Fruit fly (Drosophila melanogaster) whole organism, adult: Measurements from ENCODE around the gene Alg7.
A peak's percentile ranks its signal among the peaks of the same experiment; 100 is the strongest.

Source experiments
- CG11617 ChIP-seq: fragments of 200-800 bp; sonication (Bioruptor generic); optimal IDR thresholded peaks from 2 replicates; lab custom pipeline; 2017; ENCODE audit warnings: mild to moderate bottlenecking, missing biosample characterization, missing genetic modification reagents, missing genetic modification characterization
- CG12768 ChIP-seq: fragments of 200-800 bp; sonication (Bioruptor generic); optimal IDR thresholded peaks from 2 replicates; lab custom pipeline; 2017; ENCODE audit warnings: missing biosample characterization, missing genetic modification characterization, mild to moderate bottlenecking, moderate library complexity, missing genetic modification reagents
- CG14711 ChIP-seq: fragments of 200-800 bp; sonication (Bioruptor generic); optimal IDR thresholded peaks from 2 replicates; lab custom pipeline; 2018; ENCODE audit warnings: missing biosample characterization, mild to moderate bottlenecking, missing genetic modification characterization, moderate library complexity
- CG1620 ChIP-seq: fragments of 200-800 bp; sonication (Bioruptor generic); optimal IDR thresholded peaks from 2 replicates; lab custom pipeline; 2016; ENCODE audit warnings: missing biosample characterization, missing genetic modification characterization
- CG33017 ChIP-seq: fragments of 200-800 bp; sonication (Bioruptor generic); optimal IDR thresholded peaks from 2 replicates; lab custom pipeline; 2018; ENCODE audit warnings: missing biosample characterization, mild to moderate bottlenecking, missing genetic modification characterization, moderate library complexity
- CG5204 ChIP-seq: fragments of 200-800 bp; sonication (Bioruptor generic); optimal IDR thresholded peaks from 2 replicates; lab custom pipeline; 2016; ENCODE audit warnings: missing biosample characterization, missing genetic modification characterization
- CG7045 ChIP-seq: fragments of 200-800 bp; sonication (Bioruptor generic); optimal IDR thresholded peaks from 2 replicates; lab custom pipeline; 2017; ENCODE audit warnings: missing biosample characterization, mild to moderate bottlenecking, missing genetic modification characterization
- CG7101 ChIP-seq: fragments of 200-800 bp; sonication (Bioruptor generic); optimal IDR thresholded peaks from 2 replicates; lab custom pipeline; 2018; ENCODE audit warnings: missing biosample characterization, mild to moderate bottlenecking, missing genetic modification characterization, moderate library complexity
- Clk ChIP-seq: fragments of 200-800 bp; sonication (Bioruptor generic); optimal IDR thresholded peaks from 2 replicates; lab custom pipeline; 2017; ENCODE audit warnings: missing biosample characterization, missing genetic modification characterization
- Crg-1 ChIP-seq: fragments of 200-800 bp; sonication (Bioruptor generic); optimal IDR thresholded peaks from 2 replicates; lab custom pipeline; 2016; ENCODE audit warnings: missing biosample characterization, missing genetic modification characterization
- Hr96 ChIP-seq: fragments of 200-800 bp; sonication (Bioruptor generic); optimal IDR thresholded peaks from 2 replicates; lab custom pipeline; 2016; ENCODE audit warnings: missing biosample characterization, missing genetic modification characterization
- Mnt ChIP-seq: fragments of 200-800 bp; sonication (Bioruptor generic); optimal IDR thresholded peaks from 2 replicates; lab custom pipeline; 2016; ENCODE audit warnings: missing biosample characterization, mild to moderate bottlenecking, missing genetic modification characterization
- bab1 ChIP-seq: fragments of 200-800 bp; sonication (Bioruptor generic); optimal IDR thresholded peaks from 3 replicates; lab custom pipeline; 2019; ENCODE audit warnings: missing biosample characterization, mild to moderate bottlenecking, missing genetic modification characterization, moderate library complexity
- cic ChIP-seq: fragments of 200-800 bp; sonication (Bioruptor generic); optimal IDR thresholded peaks from 2 replicates; lab custom pipeline; 2017; ENCODE audit warnings: missing biosample characterization, mild to moderate bottlenecking, missing genetic modification characterization, moderate library complexity
- cnc ChIP-seq, 2 experiments: fragments of >200 bp; optimal IDR thresholded peaks; 2 replicates each; lab custom pipeline; 2017
- kay ChIP-seq: fragments of 200-800 bp; sonication (Bioruptor generic); peaks from one replicate; lab custom pipeline; 2016; ENCODE audit warnings: missing biosample characterization, missing genetic modification characterization, borderline replicate concordance
- ovo ChIP-seq: fragments of 200-800 bp; sonication (Bioruptor generic); optimal IDR thresholded peaks from 2 replicates; lab custom pipeline; 2016; ENCODE audit warnings: missing biosample characterization, missing genetic modification characterization
- pad ChIP-seq: fragments of 200-800 bp; sonication (Bioruptor generic); optimal IDR thresholded peaks from 3 replicates; lab custom pipeline; 2017; ENCODE audit warnings: missing biosample characterization, missing genetic modification characterization, mild to moderate bottlenecking, moderate library complexity, missing genetic modification reagents
- tj ChIP-seq: fragments of 200-800 bp; sonication (Bioruptor generic); optimal IDR thresholded peaks from 3 replicates; lab custom pipeline; 2017; ENCODE audit warnings: missing biosample characterization, mild to moderate bottlenecking, missing genetic modification characterization, moderate library complexity
- toe ChIP-seq: fragments of 200-800 bp; sonication (Bioruptor generic); optimal IDR thresholded peaks from 2 replicates; lab custom pipeline; 2016; ENCODE audit warnings: missing biosample characterization, missing genetic modification characterization

Gene Alg7

DNA sequence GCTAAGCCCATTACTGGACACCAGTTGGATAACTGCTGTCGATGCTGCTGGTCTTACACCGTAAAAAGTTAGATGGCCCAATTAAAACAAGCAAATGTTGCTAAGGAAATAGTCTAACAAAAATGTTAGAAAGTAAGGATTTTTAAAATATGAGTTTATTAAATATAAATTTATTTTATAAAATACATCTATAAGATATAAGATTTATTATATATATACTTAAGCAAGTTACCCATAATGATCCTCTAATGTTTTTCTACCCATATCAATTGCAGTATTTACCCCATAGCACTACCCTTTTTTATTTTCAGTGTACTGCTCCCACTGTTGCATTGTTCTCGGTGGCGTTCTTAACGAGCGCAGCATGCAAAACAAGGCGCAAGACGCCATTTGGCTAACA lies 32.8 kb upstream of the Alg7 start:
- no peak for TF ChIP-seq tj (GFP tag; lab: Kevin White, UChicago)
- no peak for TF ChIP-seq CG12768 (GFP tag; lab: Kevin White, UChicago)
- TF ChIP-seq Hr96 (GFP tag; lab: Kevin White, UChicago), result no peak
- TF ChIP-seq CG7101 (tag; lab: Kevin White, UChicago), result no peak
- no peak for TF ChIP-seq Clk (GFP tag; lab: Kevin White, UChicago)
- TF ChIP-seq pad (GFP tag; lab: Kevin White, UChicago), result no peak
- TF ChIP-seq CG33017 (tag; lab: Kevin White, UChicago), result no peak
- no peak for TF ChIP-seq CG11617 (GFP tag; lab: Kevin White, UChicago)
- no peak for TF ChIP-seq bab1 (GFP tag; lab: Kevin White, UChicago)
- TF ChIP-seq CG14711 (tag; lab: Kevin White, UChicago), result no peak

DNA sequence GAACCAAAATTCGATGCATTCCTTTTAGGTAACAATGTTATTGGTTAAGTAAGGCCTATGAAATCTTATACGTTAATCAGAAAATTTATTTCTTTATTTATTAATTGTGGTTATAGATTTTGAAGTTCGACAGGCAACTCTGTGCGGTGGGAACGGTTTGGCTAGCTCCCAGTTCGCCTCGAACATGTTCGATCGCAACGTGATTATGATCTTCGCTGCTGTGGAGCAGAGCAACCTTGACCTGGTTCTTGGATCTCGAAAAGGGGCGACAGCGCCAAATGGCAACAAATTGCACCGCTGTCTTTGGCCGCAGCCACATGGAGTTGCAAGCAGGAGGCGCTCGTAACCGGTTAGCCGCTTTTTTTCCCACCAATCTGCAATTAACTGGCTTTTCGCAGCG lies 24.7 kb upstream of the Alg7 start:
- no peak for TF ChIP-seq CG5204 (GFP tag; lab: Kevin White, UChicago)
- TF ChIP-seq CG11617 (GFP tag; lab: Kevin White, UChicago), result no peak
- TF ChIP-seq toe (GFP tag; lab: Kevin White, UChicago), result no peak
- TF ChIP-seq CG14711 (tag; lab: Kevin White, UChicago), result no peak
- no peak for TF ChIP-seq pad (GFP tag; lab: Kevin White, UChicago)
- no peak for TF ChIP-seq CG1620
- TF ChIP-seq Clk (GFP tag; lab: Kevin White, UChicago), result no peak

- TF ChIP-seq cnc (optimal IDR thresholded peaks at IDR 0.05; lab: Kevin White, UChicago) (no peak), CG33017 (tag; lab: Kevin White, UChicago) (peak; percentile 87), Mnt (no peak), CG5204 (GFP tag; lab: Kevin White, UChicago) (no peak), CG1620 (no peak), CG7045 (peak; percentile 77), CG14711 (tag; lab: Kevin White, UChicago) (peak; percentile 56), CG7101 (tag; lab: Kevin White, UChicago) (peak; percentile 63), cic (GFP tag; lab: Kevin White, UChicago) (peak; percentile 11), CG11617 (GFP tag; lab: Kevin White, UChicago) (peak; percentile 49), kay (GFP tag; lab: Kevin White, UChicago) (peak; percentile 71), Clk (GFP tag; lab: Kevin White, UChicago) (peak; percentile 18), ovo (GFP tag; lab: Kevin White, UChicago) (no peak), tj (GFP tag; lab: Kevin White, UChicago) (peak; percentile 20), pad (GFP tag; lab: Kevin White, UChicago) (peak; percentile 11), bab1 (GFP tag; lab: Kevin White, UChicago) (no peak), Hr96 (GFP tag; lab: Kevin White, UChicago) (no peak), CG12768 (GFP tag; lab: Kevin White, UChicago) (peak; percentile 57), toe (GFP tag; lab: Kevin White, UChicago) (no peak), Crg-1 (GFP tag; lab: Kevin White, UChicago) (no peak)
These were observed 22.7 kb upstream of the Alg7 start for dm6 chr2L:13156349-13156748.

DNA sequence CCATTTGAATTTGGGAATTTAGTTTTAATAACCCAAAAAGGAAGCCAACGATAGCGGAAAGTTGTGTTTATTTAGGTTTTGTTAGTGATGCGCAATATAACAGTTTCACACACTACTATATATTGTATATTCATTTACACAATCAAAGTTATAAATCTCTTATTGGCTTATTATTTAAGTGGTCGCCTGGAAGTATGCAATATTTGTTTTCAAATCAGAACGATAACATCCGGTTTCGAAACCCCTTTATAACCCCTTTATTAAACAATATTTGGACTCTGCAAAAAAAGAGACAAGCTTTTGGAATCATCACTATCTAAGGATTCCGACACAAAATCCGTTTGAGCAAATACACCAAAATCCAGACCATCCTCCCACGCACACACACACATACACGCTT lies 21.1 kb upstream of the Alg7 start:
- no peak for TF ChIP-seq cnc (optimal IDR thresholded peaks at IDR 0.05; lab: Kevin White, UChicago)
- no peak for TF ChIP-seq Crg-1 (GFP tag; lab: Kevin White, UChicago)
- no peak for TF ChIP-seq pad (GFP tag; lab: Kevin White, UChicago)
- no peak for TF ChIP-seq CG1620
- peak; percentile 19 for TF ChIP-seq CG7101 (tag; lab: Kevin White, UChicago)
- no peak for TF ChIP-seq CG7045
- TF ChIP-seq cic (GFP tag; lab: Kevin White, UChicago), result no peak
- no peak for TF ChIP-seq CG33017 (tag; lab: Kevin White, UChicago)
- TF ChIP-seq CG12768 (GFP tag; lab: Kevin White, UChicago), result peak; percentile 4
- TF ChIP-seq bab1 (GFP tag; lab: Kevin White, UChicago), result peak; percentile 60
- peak; percentile 33 for TF ChIP-seq toe (GFP tag; lab: Kevin White, UChicago)
- peak; percentile 32 for TF ChIP-seq CG11617 (GFP tag; lab: Kevin White, UChicago)

DNA sequence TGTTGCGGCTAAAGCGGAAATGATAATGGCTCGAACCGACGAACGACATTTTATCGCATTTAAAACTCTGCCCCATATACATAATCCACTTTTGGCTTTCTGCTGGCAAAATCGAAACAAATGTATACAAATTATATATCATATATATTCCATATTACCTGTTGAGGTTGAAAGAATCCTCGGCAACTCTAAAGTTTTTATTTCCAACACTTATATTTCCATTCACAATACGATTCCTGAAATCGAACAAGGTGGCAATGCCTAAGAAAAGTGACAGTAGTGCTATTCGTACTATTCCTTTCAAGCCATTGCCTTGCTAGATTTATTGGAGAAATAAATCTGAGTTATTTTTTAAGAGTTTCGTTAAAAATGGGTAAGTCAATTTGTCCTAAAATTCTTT lies 20.5 kb upstream of the Alg7 start, which contains the start of gene Pk34A:
Gene Pk34A, plus strand, starts transcription at position 301 of the 400 bp plus-strand sequence.
- no peak for TF ChIP-seq kay (GFP tag; lab: Kevin White, UChicago)
- TF ChIP-seq bab1 (GFP tag; lab: Kevin White, UChicago), result no peak

- TF ChIP-seq CG14711 (tag; lab: Kevin White, UChicago) (no peak), kay (GFP tag; lab: Kevin White, UChicago) (no peak), toe (GFP tag; lab: Kevin White, UChicago) (no peak), ovo (GFP tag; lab: Kevin White, UChicago) (no peak), CG33017 (tag; lab: Kevin White, UChicago) (no peak), CG7101 (tag; lab: Kevin White, UChicago) (no peak), CG5204 (GFP tag; lab: Kevin White, UChicago) (no peak), Crg-1 (GFP tag; lab: Kevin White, UChicago) (no peak), tj (GFP tag; lab: Kevin White, UChicago) (no peak)
These were observed 18.8 kb upstream of the Alg7 start, which contains the start of gene kmg for dm6 chr2L:13160227-13160626. kmg (plus strand) TSS chr2L:13160527.
